Worm (Caenorhabditis elegans) whole organism, L4/young adult: Measurements from ENCODE around the gene str-90.

Experiments used
- W03F9.2 ChIP-seq: fragments of 150-350 bp; optimal IDR thresholded peaks from 2 replicates; lab custom pipeline; 2014; ENCODE audit warnings: missing biosample characterization, missing genetic modification characterization
- dao-5 ChIP-seq: sonication (generic microtip); optimal IDR thresholded peaks from 2 replicates; lab custom pipeline; 2016; ENCODE audit warnings: missing genotype, missing genetic modification characterization, moderate library complexity, missing compliant biosample characterization
- him-1 ChIP-seq: sonication (generic microtip); optimal IDR thresholded peaks from 2 replicates; lab custom pipeline; 2016; ENCODE audit warnings: missing genotype, missing genetic modification reagents, missing genetic modification characterization, missing compliant biosample characterization

str-90 gene

DNA sequence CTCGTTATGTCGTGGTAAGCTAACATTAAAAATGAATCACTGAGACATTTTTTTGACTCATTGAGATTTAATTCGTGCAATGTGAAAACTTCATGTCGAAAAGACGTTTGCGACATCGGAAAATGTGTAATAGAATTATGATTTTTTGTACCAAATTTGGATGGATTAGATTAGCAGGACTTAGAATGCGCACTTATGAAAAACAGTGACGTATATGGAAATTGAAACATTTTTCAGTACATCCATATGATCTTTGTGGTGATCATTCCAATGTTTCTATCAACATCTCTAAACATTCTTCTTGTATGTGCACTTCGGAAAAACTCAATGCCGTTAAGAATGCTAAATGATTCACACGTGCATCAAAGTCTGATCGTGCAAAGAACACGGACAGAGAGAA lies 41.5 kb downstream of the str-90 start:
- no peak for TF ChIP-seq W03F9.2 (tag; lab: Kevin White, UChicago)
- TF ChIP-seq him-1: no peak
- TF ChIP-seq dao-5 (tag; lab: Kevin White, UChicago): no peak

ce11 chrV:8145329-8145728 lies 42.3 kb downstream of the str-90 start, which contains the start of gene D1014.13:
TSS of gene D1014.13 (plus strand) at chrV:8145629.
- no peak for TF ChIP-seq dao-5 (tag; lab: Kevin White, UChicago)
- no peak for TF ChIP-seq W03F9.2 (tag; lab: Kevin White, UChicago)
- TF ChIP-seq him-1: no peak

- TF ChIP-seq him-1 (no peak), dao-5 (tag; lab: Kevin White, UChicago) (no peak), W03F9.2 (tag; lab: Kevin White, UChicago) (no peak)
These were observed 52.7 kb downstream of the str-90 start for ce11 chrV:8155743-8156142.
